Worm (Caenorhabditis elegans) whole organism, L1 larva: Measurements from ENCODE around the gene oac-1.

Experiments
- C16A3.4 ChIP-seq: fragments of 150-350 bp; optimal IDR thresholded peaks from 2 replicates; lab custom pipeline; 2014; ENCODE audit warnings: missing biosample characterization, missing genetic modification characterization
- aly-2 ChIP-seq: fragments of 150-350 bp; optimal IDR thresholded peaks from 2 replicates; lab custom pipeline; 2014; ENCODE audit warnings: missing biosample characterization, missing genetic modification characterization
- ama-1 ChIP-seq: fragments of 150-350 bp; optimal IDR thresholded peaks from 2 replicates; lab custom pipeline; 2014
- ceh-8 ChIP-seq: fragments of 200-800 bp; sonication (Bioruptor generic); optimal IDR thresholded peaks from 2 replicates; lab custom pipeline; 2018; ENCODE audit warnings: mild to moderate bottlenecking, missing genetic modification characterization, moderate library complexity, missing compliant biosample characterization
- ces-1 ChIP-seq: fragments of 150-350 bp; optimal IDR thresholded peaks from 2 replicates; lab custom pipeline; 2014; ENCODE audit warnings: missing biosample characterization, missing genetic modification reagents, missing genetic modification characterization
- dpl-1 ChIP-seq, 3 experiments: fragments of 150-350 bp in 2 of 3; sonication (generic microtip) in 1 of 3; optimal IDR thresholded peaks; 2 replicates each; lab custom pipeline; 2014 to 2017; ENCODE audit warnings: missing biosample characterization in 3 of 3, missing genetic modification characterization in 3 of 3, missing genetic modification reagents in 3 of 3
- efl-1 ChIP-seq, 4 experiments: fragments of 150-350 bp; optimal IDR thresholded peaks in 3 of 4; peaks in 1 of 4; 1 replicate in 1 of 4; 2 replicates in 3 of 4; lab custom pipeline; 2014; ENCODE audit warnings: missing biosample characterization in 2 of 4, missing genetic modification characterization in 2 of 4, missing genetic modification reagents in 2 of 4
- egl-13 ChIP-seq: sonication (generic microtip); optimal IDR thresholded peaks from 2 replicates; lab custom pipeline; 2016; ENCODE audit warnings: missing genotype, missing genetic modification reagents, missing genetic modification characterization, missing compliant biosample characterization
- egl-27 ChIP-seq, 2 experiments: fragments of 150-350 bp in 1 of 2; sonication (generic microtip); optimal IDR thresholded peaks; 3 replicates each; lab custom pipeline; 2017 to 2018; ENCODE audit warnings: missing biosample characterization in 2 of 2, missing genetic modification characterization in 2 of 2, missing genetic modification reagents in 2 of 2
- elt-2 ChIP-seq: sonication (generic microtip); optimal IDR thresholded peaks from 2 replicates; lab custom pipeline; 2016; ENCODE audit warnings: missing genetic modification characterization, mild to moderate bottlenecking, inconsistent platforms, missing compliant biosample characterization, missing genetic modification reagents
- elt-3 ChIP-seq, 6 experiments: fragments of 150-350 bp in 1 of 6; sonication (generic microtip); optimal IDR thresholded peaks; 2 replicates each; lab custom pipeline; 2017 to 2018; ENCODE audit warnings: missing biosample characterization in 6 of 6, missing genetic modification characterization in 6 of 6, inconsistent platforms in 1 of 6
- ets-5 ChIP-seq: fragments of 200-800 bp; sonication (Bioruptor generic); IDR thresholded peaks from 2 replicates; pipeline ENCODE4 v1.3.6; 2022; ENCODE audit warnings: missing genetic modification characterization, missing compliant biosample characterization
- fkh-10 ChIP-seq: sonication (generic microtip); optimal IDR thresholded peaks from 2 replicates; lab custom pipeline; 2017; ENCODE audit warnings: missing biosample characterization, missing genetic modification reagents, missing genetic modification characterization
- fkh-4 ChIP-seq: sonication (generic microtip); optimal IDR thresholded peaks from 2 replicates; lab custom pipeline; 2016; ENCODE audit warnings: missing compliant biosample characterization, missing genetic modification characterization, borderline replicate concordance
- fkh-8 ChIP-seq: sonication (generic microtip); optimal IDR thresholded peaks from 2 replicates; lab custom pipeline; 2016; ENCODE audit warnings: mild to moderate bottlenecking, missing genetic modification characterization, missing compliant biosample characterization
- hlh-17 ChIP-seq: fragments of 200-800 bp; sonication (Bioruptor generic); optimal IDR thresholded peaks from 2 replicates; lab custom pipeline; 2018; ENCODE audit warnings: missing genetic modification characterization, mild to moderate bottlenecking, missing compliant biosample characterization, moderate library complexity, borderline replicate concordance
- hlh-4 ChIP-seq: sonication (generic microtip); optimal IDR thresholded peaks from 2 replicates; lab custom pipeline; 2016; ENCODE audit warnings: mild to moderate bottlenecking, missing genetic modification characterization, missing compliant biosample characterization
- irx-1 ChIP-seq: sonication (generic microtip); optimal IDR thresholded peaks from 2 replicates; lab custom pipeline; 2016; ENCODE audit warnings: missing genetic modification characterization, missing compliant biosample characterization
- isw-1 ChIP-seq: fragments of 200-800 bp; sonication (Bioruptor generic); IDR thresholded peaks from 2 replicates; pipeline ENCODE4 v1.3.6; 2022; ENCODE audit warnings: missing genetic modification characterization, missing compliant biosample characterization
- jun-1 ChIP-seq: fragments of 150-350 bp; optimal IDR thresholded peaks from 2 replicates; lab custom pipeline; 2014; ENCODE audit warnings: missing biosample characterization, missing genetic modification reagents, missing genetic modification characterization
- lin-14 ChIP-seq: fragments of 200-800 bp; sonication (Bioruptor generic); optimal IDR thresholded peaks from 2 replicates; lab custom pipeline; 2018; ENCODE audit warnings: mild to moderate bottlenecking, missing genetic modification characterization, moderate library complexity, missing compliant biosample characterization
- lin-35 ChIP-seq, 2 experiments: fragments of 150-350 bp; optimal IDR thresholded peaks; 2 replicates each; lab custom pipeline; 2014; ENCODE audit warnings: missing biosample characterization in 2 of 2, missing genetic modification characterization in 2 of 2, missing genetic modification reagents in 2 of 2
- lir-3 ChIP-seq: sonication (generic microtip); optimal IDR thresholded peaks from 2 replicates; lab custom pipeline; 2016; ENCODE audit warnings: mild to moderate bottlenecking, missing genetic modification characterization, moderate library complexity, missing compliant biosample characterization; ENCODE audit not compliant: poor library complexity
- mdl-1 ChIP-seq, 2 experiments: fragments of 150-350 bp; optimal IDR thresholded peaks; 2 replicates each; lab custom pipeline; 2014 to 2017; ENCODE audit warnings: missing biosample characterization in 2 of 2, missing genetic modification characterization in 2 of 2, inconsistent platforms in 1 of 2
- mef-2 ChIP-seq: fragments of 150-350 bp; optimal IDR thresholded peaks from 2 replicates; lab custom pipeline; 2014; ENCODE audit warnings: missing biosample characterization, missing genetic modification characterization
- nhr-11 ChIP-seq: fragments of 150-350 bp; optimal IDR thresholded peaks from 2 replicates; lab custom pipeline; 2014; ENCODE audit warnings: missing biosample characterization, missing genetic modification characterization
- nhr-19 ChIP-seq: fragments of 200-800 bp; sonication (Bioruptor generic); conservative IDR thresholded peaks from 2 replicates; pipeline ENCODE4 v1.3.6; 2022; ENCODE audit warnings: missing genetic modification characterization, missing compliant biosample characterization
- nhr-20 ChIP-seq: sonication (generic microtip); optimal IDR thresholded peaks from 2 replicates; lab custom pipeline; 2016; ENCODE audit warnings: mild to moderate bottlenecking, missing genetic modification characterization, missing compliant biosample characterization
- nhr-237 ChIP-seq: fragments of 150-350 bp; optimal IDR thresholded peaks from 2 replicates; lab custom pipeline; 2014; ENCODE audit warnings: missing biosample characterization, missing genetic modification characterization
- nhr-28 ChIP-seq: fragments of 150-350 bp; optimal IDR thresholded peaks from 2 replicates; lab custom pipeline; 2014; ENCODE audit warnings: missing biosample characterization, missing genetic modification characterization
- nhr-47 ChIP-seq: sonication (generic microtip); optimal IDR thresholded peaks from 2 replicates; lab custom pipeline; 2016; ENCODE audit warnings: mild to moderate bottlenecking, missing genetic modification characterization, moderate library complexity, missing compliant biosample characterization
- nhr-77 ChIP-seq: fragments of 150-350 bp; optimal IDR thresholded peaks from 2 replicates; lab custom pipeline; 2014; ENCODE audit warnings: missing biosample characterization, missing genetic modification characterization
- nhr-85 ChIP-seq: sonication (generic microtip); peaks from one replicate; lab custom pipeline; 2016; ENCODE audit warnings: missing genetic modification characterization, inconsistent platforms, missing compliant biosample characterization
- nhr-90 ChIP-seq: sonication (generic microtip); optimal IDR thresholded peaks from 2 replicates; lab custom pipeline; 2016; ENCODE audit warnings: mild to moderate bottlenecking, missing genetic modification characterization, missing compliant biosample characterization; ENCODE audit not compliant: poor library complexity
- pqm-1 ChIP-seq: sonication (generic microtip); optimal IDR thresholded peaks from 3 replicates; lab custom pipeline; 2017; ENCODE audit warnings: missing biosample characterization, missing genetic modification characterization
- skn-1 ChIP-seq: fragments of 150-350 bp; optimal IDR thresholded peaks from 2 replicates; lab custom pipeline; 2014; ENCODE audit warnings: missing biosample characterization, missing genetic modification characterization
- snpc-4 ChIP-seq: fragments of 150-350 bp; optimal IDR thresholded peaks from 2 replicates; lab custom pipeline; 2014; ENCODE audit warnings: missing biosample characterization, missing genetic modification characterization
- snu-23 ChIP-seq: sonication (generic microtip); optimal IDR thresholded peaks from 2 replicates; lab custom pipeline; 2016; ENCODE audit warnings: missing genetic modification characterization, missing compliant biosample characterization
- sox-4 ChIP-seq: sonication (generic microtip); optimal IDR thresholded peaks from 2 replicates; lab custom pipeline; 2016; ENCODE audit warnings: missing genetic modification characterization, missing compliant biosample characterization
- swsn-7 ChIP-seq: sonication (generic microtip); optimal IDR thresholded peaks from 2 replicates; lab custom pipeline; 2016; ENCODE audit warnings: missing genetic modification characterization, missing compliant biosample characterization
- tbx-2 ChIP-seq: sonication (generic microtip); optimal IDR thresholded peaks from 2 replicates; lab custom pipeline; 2016; ENCODE audit warnings: missing genetic modification characterization, missing compliant biosample characterization
- unc-30 ChIP-seq: sonication (generic microtip); optimal IDR thresholded peaks from 2 replicates; lab custom pipeline; 2017; ENCODE audit warnings: missing biosample characterization, missing genetic modification characterization
- unc-62 ChIP-seq: fragments of 150-350 bp; optimal IDR thresholded peaks from 2 replicates; lab custom pipeline; 2014; ENCODE audit warnings: missing biosample characterization, missing genetic modification reagents, missing genetic modification characterization
- unc-86 ChIP-seq: sonication (generic microtip); optimal IDR thresholded peaks from 2 replicates; lab custom pipeline; 2016; ENCODE audit warnings: missing genetic modification characterization, missing compliant biosample characterization
- unc-98 ChIP-seq: fragments of 200-800 bp; sonication (Bioruptor generic); IDR thresholded peaks from 2 replicates; pipeline ENCODE4 v1.3.6; 2022; ENCODE audit warnings: missing genetic modification characterization, missing compliant biosample characterization
- xbp-1 ChIP-seq: sonication (generic microtip); optimal IDR thresholded peaks from 2 replicates; lab custom pipeline; 2016; ENCODE audit warnings: missing genetic modification characterization, missing compliant biosample characterization
- ztf-11 ChIP-seq, 2 experiments: sonication (generic microtip); optimal IDR thresholded peaks; 2 replicates each; lab custom pipeline; 2016 to 2017; ENCODE audit warnings: missing genetic modification characterization in 2 of 2, missing biosample characterization in 1 of 2, missing compliant biosample characterization in 1 of 2
- ztf-4 ChIP-seq: fragments of 150-350 bp; optimal IDR thresholded peaks from 2 replicates; lab custom pipeline; 2014; ENCODE audit warnings: missing biosample characterization, missing genetic modification characterization

The oac-1 gene

ce11 chrV:19543509-19543908 lies 12.3 kb downstream of the oac-1 start:
- TF ChIP-seq nhr-90 (tag; lab: Kevin White, UChicago): no peak
- TF ChIP-seq ceh-8 (GFP tag; lab: Kevin White, UChicago): no peak
- TF ChIP-seq unc-30 (tag; lab: Kevin White, UChicago): no peak
- TF ChIP-seq snu-23 (GFP tag; lab: Kevin White, UChicago): no peak
- no peak for TF ChIP-seq swsn-7 (tag; lab: Kevin White, UChicago)
- TF ChIP-seq isw-1 (GFP tag; lab: Robert Waterston, UW): no peak
- TF ChIP-seq ces-1: no peak
- TF ChIP-seq nhr-85 (tag; lab: Kevin White, UChicago): no peak

ce11 chrV:19540916-19541315 lies 14.9 kb downstream of the oac-1 start:
- TF ChIP-seq nhr-19 (GFP tag; lab: Robert Waterston, UW) (0 out of 2 replicates have a peak, but pooled peaks have one; percentile 6), ceh-8 (GFP tag; lab: Kevin White, UChicago) (peak; percentile 76), hlh-17 (GFP tag; lab: Kevin White, UChicago) (no peak), unc-98 (no peak), nhr-85 (tag; lab: Kevin White, UChicago) (no peak), lin-14 (GFP tag; lab: Kevin White, UChicago) (peak; percentile 77), unc-30 (tag; lab: Kevin White, UChicago) (no peak)

ce11 chrV:19533480-19533879 lies 22.3 kb downstream of the oac-1 start:
- TF ChIP-seq fkh-8 (tag; lab: Kevin White, UChicago): no peak
- peak; percentile 92 for TF ChIP-seq elt-2 (tag; lab: Kevin White, UChicago)
- peak; percentile 7 for TF ChIP-seq nhr-20 (tag; lab: Kevin White, UChicago)
- no peak for TF ChIP-seq unc-62 (GFP tag; lab: Kevin White, UChicago)
- no peak for TF ChIP-seq swsn-7 (tag; lab: Kevin White, UChicago)
- TF ChIP-seq nhr-11 (tag; lab: Kevin White, UChicago): no peak
- TF ChIP-seq egl-13 (tag; lab: Kevin White, UChicago): no peak
- no peak for TF ChIP-seq fkh-4 (tag; lab: Kevin White, UChicago)
- TF ChIP-seq nhr-28: no peak
- TF ChIP-seq ztf-4: no peak
- no peak for TF ChIP-seq nhr-47 (tag; lab: Kevin White, UChicago)
- TF ChIP-seq irx-1 (tag; lab: Kevin White, UChicago): no peak
- TF ChIP-seq jun-1 (tag; lab: Kevin White, UChicago): no peak
- no peak for TF ChIP-seq ces-1
- TF ChIP-seq sox-4 (tag; lab: Kevin White, UChicago): no peak
- TF ChIP-seq nhr-237 (tag; lab: Kevin White, UChicago): no peak
- TF ChIP-seq aly-2 (tag; lab: Kevin White, UChicago): no peak
- peak; percentile 84 for TF ChIP-seq nhr-85 (tag; lab: Kevin White, UChicago)
- no peak for TF ChIP-seq hlh-4 (tag; lab: Kevin White, UChicago)
- peak; percentile 38 for TF ChIP-seq lin-14 (GFP tag; lab: Kevin White, UChicago)
- no peak for TF ChIP-seq C16A3.4 (tag; lab: Kevin White, UChicago)
- TF ChIP-seq tbx-2: no peak
- no peak for TF ChIP-seq mdl-1 (tag; optimal IDR thresholded peaks at IDR 0.05; lab: Kevin White, UChicago)
- TF ChIP-seq nhr-77: no peak
- TF ChIP-seq elt-3 (tag; optimal IDR thresholded peaks at IDR 0.05; lab: Kevin White, UChicago): peak in 2 of 6 experiments; percentile 71 to 79
- no peak for TF ChIP-seq xbp-1
- no peak for TF ChIP-seq ets-5
- TF ChIP-seq ztf-11 (tag; optimal IDR thresholded peaks at IDR 0.05; lab: Kevin White, UChicago): no peak
- no peak for TF ChIP-seq ama-1 (lab: Kevin White, UChicago)
- TF ChIP-seq pqm-1 (tag; lab: Kevin White, UChicago): no peak
- TF ChIP-seq unc-86 (tag; lab: Kevin White, UChicago): no peak
- peak in 1 of 2 experiments; percentile 30 for TF ChIP-seq lin-35 (GFP tag; optimal IDR thresholded peaks at IDR 0.05; lab: Kevin White, UChicago)
- TF ChIP-seq efl-1 (optimal IDR thresholded peaks at IDR 0.05; lab: Kevin White, UChicago): no peak
- TF ChIP-seq efl-1 (GFP tag; optimal IDR thresholded peaks at IDR 0.05 in 1 of 2; lab: Kevin White, UChicago): peak in 1 of 2 experiments; percentile 47
- no peak for TF ChIP-seq ceh-8 (GFP tag; lab: Kevin White, UChicago)
- no peak for TF ChIP-seq skn-1 (tag; lab: Kevin White, UChicago)
- no peak for TF ChIP-seq fkh-10
- TF ChIP-seq egl-27 (tag; optimal IDR thresholded peaks at IDR 0.05; lab: Kevin White, UChicago): no peak
- TF ChIP-seq mef-2 (tag; lab: Kevin White, UChicago): no peak
- no peak for TF ChIP-seq snpc-4 (tag; lab: Kevin White, UChicago)
- peak; percentile 75 for TF ChIP-seq nhr-19 (GFP tag; lab: Robert Waterston, UW)
- TF ChIP-seq lir-3 (tag; lab: Kevin White, UChicago): no peak
- no peak for TF ChIP-seq dpl-1 (GFP tag; optimal IDR thresholded peaks at IDR 0.05; lab: Kevin White, UChicago)
